Worm (Caenorhabditis elegans): ENCODE measurements around the gene sdz-33.

- TF ChIP-seq dpl-1 (GFP tag; optimal IDR thresholded peaks at IDR 0.05) (no peak), fos-1 (tag; optimal IDR thresholded peaks at IDR 0.05) (no peak)
Observed at ce11 chrIII:11862149-11862548, 45.1 kb upstream of the sdz-33 start, which contains the start of gene Y56A3A.2.

Measured in whole organism, L4 larva.